Worm (Caenorhabditis elegans) whole organism, late embryonic: ENCODE results near the gene F46C3.7.

Experiments used
- elt-4 ChIP-seq: sonication (generic microtip); optimal IDR thresholded peaks from 2 replicates; lab custom pipeline; 2016; ENCODE audit warnings: missing genetic modification characterization, missing compliant biosample characterization
- nhr-232 ChIP-seq: sonication (generic microtip); optimal IDR thresholded peaks from 2 replicates; lab custom pipeline; 2016; ENCODE audit warnings: missing genetic modification characterization, missing compliant biosample characterization

DNA sequence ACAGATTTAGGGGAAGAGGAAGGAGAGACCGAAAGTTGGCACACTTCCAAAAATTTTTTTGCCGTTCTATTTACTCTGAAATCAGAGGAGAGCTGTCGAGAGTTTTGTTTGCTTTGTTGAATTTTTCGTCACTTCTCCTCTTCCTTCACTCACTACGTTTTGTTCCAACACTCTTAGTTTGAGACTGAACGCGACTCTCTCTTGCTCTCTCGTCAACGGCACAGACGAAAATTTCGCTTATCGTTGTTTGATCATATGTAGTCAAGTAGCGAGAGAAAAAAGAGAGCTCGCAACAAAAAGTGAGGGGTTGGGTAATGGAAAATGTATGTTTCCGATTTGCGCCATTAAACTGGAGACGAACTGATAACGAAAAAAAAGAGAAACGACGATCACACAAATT is 42.8 kb downstream of the F46C3.7 start:
- no peak for TF ChIP-seq elt-4 (tag; lab: Kevin White, UChicago)
- no peak for TF ChIP-seq nhr-232 (tag; lab: Kevin White, UChicago)
